Worm (Caenorhabditis elegans) whole organism, late embryonic: ENCODE data around the gene ugt-14.

Source experiments
- Y22D7AL.16 ChIP-seq: sonication (generic microtip); optimal IDR thresholded peaks from 2 replicates; lab custom pipeline; 2016; ENCODE audit warnings: missing genetic modification characterization, missing compliant biosample characterization
- ceh-18 ChIP-seq: sonication (generic microtip); optimal IDR thresholded peaks from 2 replicates; lab custom pipeline; 2016; ENCODE audit warnings: missing genetic modification characterization, missing compliant biosample characterization
- ceh-22 ChIP-seq: sonication (generic microtip); optimal IDR thresholded peaks from 2 replicates; lab custom pipeline; 2017; ENCODE audit warnings: missing biosample characterization, missing genetic modification characterization
- ceh-34 ChIP-seq: sonication (generic microtip); optimal IDR thresholded peaks from 2 replicates; lab custom pipeline; 2016; ENCODE audit warnings: mild to moderate bottlenecking, missing genetic modification characterization, missing compliant biosample characterization
- ceh-48 ChIP-seq: sonication (generic microtip); optimal IDR thresholded peaks from 2 replicates; lab custom pipeline; 2016; ENCODE audit warnings: missing genetic modification characterization, inconsistent platforms, missing compliant biosample characterization
- che-1 ChIP-seq: sonication (generic microtip); optimal IDR thresholded peaks from 2 replicates; lab custom pipeline; 2016; ENCODE audit warnings: mild to moderate bottlenecking, missing genetic modification characterization, missing compliant biosample characterization
- elt-2 ChIP-seq: sonication (generic microtip); optimal IDR thresholded peaks from 2 replicates; lab custom pipeline; 2016; ENCODE audit warnings: missing genetic modification reagents, missing genetic modification characterization, missing compliant biosample characterization
- hlh-13 ChIP-seq: fragments of 200-800 bp; sonication (Bioruptor generic); optimal IDR thresholded peaks from 2 replicates; lab custom pipeline; 2018; ENCODE audit warnings: mild to moderate bottlenecking, missing genetic modification characterization, missing compliant biosample characterization
- pax-1 ChIP-seq: fragments of 150-350 bp; optimal IDR thresholded peaks from 2 replicates; lab custom pipeline; 2014; ENCODE audit warnings: missing biosample characterization, missing genetic modification characterization
- pha-4 ChIP-seq: fragments of 150-350 bp; optimal IDR thresholded peaks from 2 replicates; lab custom pipeline; 2018; ENCODE audit warnings: missing biosample characterization, missing genetic modification reagents, missing genetic modification characterization
- pqm-1 ChIP-seq: sonication (generic microtip); optimal IDR thresholded peaks from 2 replicates; lab custom pipeline; 2016; ENCODE audit warnings: missing genetic modification characterization, missing compliant biosample characterization
- unc-55 ChIP-seq: sonication (generic microtip); optimal IDR thresholded peaks from 2 replicates; lab custom pipeline; 2017; ENCODE audit warnings: missing biosample characterization, missing genetic modification reagents, missing genetic modification characterization

- TF ChIP-seq pqm-1 (tag; lab: Kevin White, UChicago) (no peak), hlh-13 (GFP tag; lab: Kevin White, UChicago) (no peak), ceh-48 (tag; lab: Kevin White, UChicago) (no peak), ceh-22 (tag; lab: Kevin White, UChicago) (no peak), unc-55 (GFP tag; lab: Kevin White, UChicago) (no peak), pha-4 (no peak), Y22D7AL.16 (tag; lab: Kevin White, UChicago) (no peak), ceh-34 (tag; lab: Kevin White, UChicago) (no peak), elt-2 (tag; lab: Kevin White, UChicago) (no peak), ceh-18 (tag; lab: Kevin White, UChicago) (no peak), che-1 (tag; lab: Kevin White, UChicago) (no peak), pax-1 (tag; lab: Kevin White, UChicago) (no peak)
These were observed 18.6 kb downstream of the ugt-14 start, which contains the start of gene srh-20 for ce11 chrV:4924618-4925017.
